Fruit fly (Drosophila melanogaster) whole organism, embryonic: Measurements from ENCODE around the gene CG42571.

ENCODE experiments used
- CG11247 ChIP-seq: fragments of 200-800 bp; sonication (Bioruptor generic); IDR thresholded peaks from 2 replicates; pipeline ENCODE4 v1.3.6; 2022; ENCODE audit warnings: missing biosample characterization, missing genetic modification characterization
- CG11456 ChIP-seq: fragments of 200-800 bp; sonication (Bioruptor generic); IDR thresholded peaks from 3 replicates; pipeline ENCODE4 v1.3.6; 2022; ENCODE audit warnings: missing biosample characterization, missing genetic modification characterization
- CG12104 ChIP-seq: fragments of 200-800 bp; sonication (Bioruptor generic); optimal IDR thresholded peaks from 3 replicates; lab custom pipeline; 2016; ENCODE audit warnings: missing biosample characterization, missing genetic modification characterization
- CG12155 ChIP-seq: fragments of 200-800 bp; sonication (Bioruptor generic); optimal IDR thresholded peaks from 3 replicates; lab custom pipeline; 2016; ENCODE audit warnings: missing biosample characterization, missing genetic modification characterization
- CG12769 ChIP-seq: fragments of 200-800 bp; sonication (Bioruptor generic); optimal IDR thresholded peaks from 2 replicates; lab custom pipeline; 2019; ENCODE audit warnings: missing biosample characterization, mild to moderate bottlenecking, missing genetic modification characterization, moderate library complexity
- CG13624 ChIP-seq: fragments of 200-800 bp; sonication (Bioruptor generic); optimal IDR thresholded peaks from 2 replicates; lab custom pipeline; 2016; ENCODE audit warnings: missing biosample characterization, missing genetic modification characterization
- CG15479 ChIP-seq: fragments of 200-800 bp; sonication (Bioruptor generic); optimal IDR thresholded peaks from 3 replicates; lab custom pipeline; 2019; ENCODE audit warnings: missing biosample characterization, mild to moderate bottlenecking, missing genetic modification characterization, moderate library complexity
- CG17361 ChIP-seq: fragments of 200-800 bp; sonication (Bioruptor generic); IDR thresholded peaks from 3 replicates; pipeline ENCODE4 v1.3.6; 2022; ENCODE audit warnings: missing biosample characterization, missing genetic modification characterization
- CG17385 ChIP-seq: fragments of 200-800 bp; sonication (Bioruptor generic); optimal IDR thresholded peaks from 3 replicates; lab custom pipeline; 2018; ENCODE audit warnings: missing biosample characterization, mild to moderate bottlenecking, missing genetic modification characterization
- CG17802 ChIP-seq: fragments of 200-800 bp; sonication (Bioruptor generic); optimal IDR thresholded peaks from 2 replicates; lab custom pipeline; 2018; ENCODE audit warnings: missing biosample characterization, mild to moderate bottlenecking, missing genetic modification characterization, moderate library complexity
- CG2116 ChIP-seq: fragments of 200-800 bp; sonication (Bioruptor generic); optimal IDR thresholded peaks from 3 replicates; lab custom pipeline; 2018; ENCODE audit warnings: missing biosample characterization, mild to moderate bottlenecking, missing genetic modification characterization
- CG2712 ChIP-seq: fragments of 200-800 bp; optimal IDR thresholded peaks from 3 replicates; lab custom pipeline; 2019; ENCODE audit warnings: missing biosample characterization, mild to moderate bottlenecking, missing genetic modification characterization, moderate library complexity
- CG3163 ChIP-seq: fragments of 200-800 bp; sonication (Bioruptor generic); optimal IDR thresholded peaks from 3 replicates; lab custom pipeline; 2016; ENCODE audit warnings: missing biosample characterization, missing genetic modification characterization
- CG33557 ChIP-seq: fragments of 200-800 bp; sonication (Bioruptor generic); optimal IDR thresholded peaks from 2 replicates; lab custom pipeline; 2019; ENCODE audit warnings: missing biosample characterization, mild to moderate bottlenecking, missing genetic modification characterization, moderate library complexity
- CG34224 ChIP-seq: fragments of 200-800 bp; sonication (Bioruptor generic); IDR thresholded peaks from 3 replicates; pipeline ENCODE4 v1.3.6; 2022; ENCODE audit warnings: missing biosample characterization, missing genetic modification characterization; ENCODE audit not compliant: partially characterized antibody
- CG34422 ChIP-seq: fragments of 200-800 bp; sonication (Bioruptor generic); IDR thresholded peaks from 3 replicates; pipeline ENCODE4 v1.3.6; 2022; ENCODE audit warnings: missing biosample characterization, missing genetic modification characterization
- CG6791 ChIP-seq: fragments of 200-800 bp; sonication (Bioruptor generic); IDR thresholded peaks from 3 replicates; pipeline ENCODE4 v1.3.6; 2022; ENCODE audit warnings: missing biosample characterization, missing genetic modification characterization; ENCODE audit not compliant: partially characterized antibody
- CG8765 ChIP-seq: fragments of 200-800 bp; sonication (Bioruptor generic); IDR thresholded peaks from 2 replicates; pipeline ENCODE4 v1.3.6; 2022; ENCODE audit warnings: missing biosample characterization, missing genetic modification characterization
- Dad ChIP-seq: fragments of 200-800 bp; sonication (Bioruptor generic); optimal IDR thresholded peaks from 3 replicates; lab custom pipeline; 2016; ENCODE audit warnings: missing biosample characterization, missing genetic modification characterization
- Doc3 ChIP-seq: fragments of 200-800 bp; sonication (Bioruptor generic); IDR thresholded peaks from 3 replicates; pipeline ENCODE4 v1.3.6; 2022; ENCODE audit warnings: missing biosample characterization, missing genetic modification characterization; ENCODE audit not compliant: partially characterized antibody
- E2f2 ChIP-seq: fragments of 200-800 bp; sonication (Bioruptor generic); IDR thresholded peaks from 2 replicates; pipeline ENCODE4 v1.3.6; 2022; ENCODE audit warnings: missing biosample characterization, missing genetic modification characterization
- Gug ChIP-seq: fragments of 200-800 bp; sonication (Bioruptor generic); IDR thresholded peaks from 4 replicates; pipeline ENCODE4 v1.3.6; 2022; ENCODE audit warnings: missing biosample characterization, missing genetic modification characterization
- Hr39 ChIP-seq: fragments of >200 bp; optimal IDR thresholded peaks from 2 replicates; lab custom pipeline; 2017
- Oli ChIP-seq: fragments of 200-800 bp; sonication (Bioruptor generic); optimal IDR thresholded peaks from 2 replicates; lab custom pipeline; 2018; ENCODE audit warnings: missing biosample characterization, mild to moderate bottlenecking, missing genetic modification characterization, moderate library complexity
- Sox100B ChIP-seq: fragments of 200-800 bp; sonication (Bioruptor generic); optimal IDR thresholded peaks from 3 replicates; lab custom pipeline; 2018; ENCODE audit warnings: missing biosample characterization, mild to moderate bottlenecking, missing genetic modification characterization
- al ChIP-seq: fragments of 200-800 bp; sonication (Bioruptor generic); IDR thresholded peaks from 2 replicates; pipeline ENCODE4 v1.3.6; 2022; ENCODE audit warnings: missing biosample characterization, missing genetic modification characterization
- aop ChIP-seq: fragments of 200-800 bp; sonication (Bioruptor generic); IDR thresholded peaks from 2 replicates; pipeline ENCODE4 v1.3.6; 2022; ENCODE audit warnings: missing biosample characterization, missing genetic modification characterization
- ap ChIP-seq: fragments of 200-800 bp; sonication (Bioruptor generic); IDR thresholded peaks from 2 replicates; pipeline ENCODE4 v1.3.6; 2022; ENCODE audit warnings: missing biosample characterization, missing genetic modification characterization
- ato ChIP-seq: fragments of 200-800 bp; sonication (Bioruptor generic); IDR thresholded peaks from 2 replicates; pipeline ENCODE4 v1.3.6; 2022; ENCODE audit warnings: missing biosample characterization, missing genetic modification characterization; ENCODE audit not compliant: partially characterized antibody
- bbx ChIP-seq: fragments of 200-800 bp; sonication (Bioruptor generic); IDR thresholded peaks from 2 replicates; pipeline ENCODE4 v1.3.6; 2022; ENCODE audit warnings: missing biosample characterization, missing genetic modification characterization; ENCODE audit not compliant: partially characterized antibody
- bowl ChIP-seq: fragments of 200-800 bp; sonication (Bioruptor generic); IDR thresholded peaks from 2 replicates; pipeline ENCODE4 v1.3.6; 2022; ENCODE audit warnings: missing biosample characterization, missing genetic modification characterization
- ems ChIP-seq: fragments of 200-800 bp; sonication (Bioruptor generic); optimal IDR thresholded peaks from 3 replicates; lab custom pipeline; 2016; ENCODE audit warnings: missing biosample characterization, missing genetic modification characterization
- en ChIP-seq: fragments of 200-800 bp; sonication (Bioruptor generic); optimal IDR thresholded peaks from 2 replicates; lab custom pipeline; 2016; ENCODE audit warnings: missing biosample characterization, missing genetic modification characterization
- gfzf ChIP-seq: fragments of 200-800 bp; sonication (Bioruptor generic); optimal IDR thresholded peaks from 2 replicates; lab custom pipeline; 2016; ENCODE audit warnings: missing biosample characterization, mild to moderate bottlenecking, missing genetic modification characterization, moderate library complexity
- gt ChIP-seq: fragments of 200-800 bp; sonication (Bioruptor generic); IDR thresholded peaks from 2 replicates; pipeline ENCODE4 v1.3.6; 2022; ENCODE audit warnings: missing biosample characterization, missing genetic modification characterization
- hbn ChIP-seq: fragments of 200-800 bp; sonication (Bioruptor generic); IDR thresholded peaks from 2 replicates; pipeline ENCODE4 v1.3.6; 2022; ENCODE audit warnings: missing biosample characterization, missing genetic modification characterization; ENCODE audit not compliant: partially characterized antibody
- her ChIP-seq: fragments of 200-800 bp; sonication (Bioruptor generic); optimal IDR thresholded peaks from 2 replicates; lab custom pipeline; 2016; ENCODE audit warnings: missing biosample characterization, missing genetic modification characterization
- jigr1 ChIP-seq: fragments of 200-800 bp; sonication (Bioruptor generic); IDR thresholded peaks from 3 replicates; pipeline ENCODE4 v1.3.6; 2022; ENCODE audit warnings: missing biosample characterization, missing genetic modification characterization
- jing ChIP-seq: fragments of 200-800 bp; sonication (Bioruptor generic); optimal IDR thresholded peaks from 2 replicates; lab custom pipeline; 2018; ENCODE audit warnings: missing biosample characterization, mild to moderate bottlenecking, missing genetic modification characterization
- knrl ChIP-seq: fragments of 200-800 bp; sonication (Bioruptor generic); IDR thresholded peaks from 3 replicates; pipeline ENCODE4 v1.3.6; 2022; ENCODE audit warnings: missing biosample characterization, missing genetic modification characterization; ENCODE audit not compliant: partially characterized antibody
- lov ChIP-seq, 2 experiments: fragments of 200-800 bp in 1 of 2; fragments of >200 bp in 1 of 2; sonication (Bioruptor generic) in 1 of 2; IDR thresholded peaks in 1 of 2; optimal IDR thresholded peaks in 1 of 2; 2 replicates in 1 of 2; 3 replicates in 1 of 2; pipeline versions ENCODE4 v1.3.6 to Lab custom; 2017 to 2022; ENCODE audit warnings: missing biosample characterization in 1 of 2, missing genetic modification characterization in 1 of 2
- pan ChIP-seq, 4 experiments: fragments of >200 bp in 3 of 4; fragments of 200-800 bp in 1 of 4; sonication (Bioruptor generic) in 1 of 4; optimal IDR thresholded peaks in 3 of 4; IDR thresholded peaks in 1 of 4; 2 replicates each; pipeline versions ENCODE4 v1.3.6 to Lab custom; 2017 to 2022; ENCODE audit warnings: missing biosample characterization in 2 of 4, missing genetic modification characterization in 2 of 4, mixed read lengths in 1 of 4
- pfk ChIP-seq: fragments of 200-800 bp; sonication (Bioruptor generic); optimal IDR thresholded peaks from 2 replicates; lab custom pipeline; 2018; ENCODE audit warnings: missing biosample characterization, mild to moderate bottlenecking, missing genetic modification characterization, moderate library complexity
- sens-2 ChIP-seq: fragments of 200-800 bp; sonication (Bioruptor generic); IDR thresholded peaks from 2 replicates; pipeline ENCODE4 v1.3.6; 2022; ENCODE audit warnings: missing biosample characterization, missing genetic modification characterization
- slbo ChIP-seq: fragments of 200-800 bp; sonication (Bioruptor generic); IDR thresholded peaks from 2 replicates; pipeline ENCODE4 v1.3.6; 2022; ENCODE audit warnings: missing biosample characterization, missing genetic modification characterization
- twi ChIP-seq: fragments of 200-800 bp; optimal IDR thresholded peaks from 2 replicates; lab custom pipeline; 2019; ENCODE audit warnings: missing biosample characterization, mild to moderate bottlenecking, missing genetic modification characterization, moderate library complexity
- zen2 ChIP-seq: fragments of 200-800 bp; sonication (Bioruptor generic); IDR thresholded peaks from 3 replicates; pipeline ENCODE4 v1.3.6; 2022; ENCODE audit warnings: missing biosample characterization, missing genetic modification characterization; ENCODE audit not compliant: partially characterized antibody
- zfh1 ChIP-seq: fragments of 200-800 bp; sonication (Bioruptor generic); IDR thresholded peaks from 3 replicates; pipeline ENCODE4 v1.3.6; 2022; ENCODE audit warnings: missing biosample characterization, missing genetic modification characterization

The CG42571 gene

dm6 chr3L:15729306-15730006 lies 13.2 kb downstream of the CG42571 start (continued):
- TF ChIP-seq gt (GFP tag; lab: Robert Waterston, UW) (no peak), knrl (GFP tag; lab: Robert Waterston, UW) (peak; percentile 35; the same call in 1 of the 3 replicates), CG17361 (GFP tag; lab: Robert Waterston, UW) (no peak), CG15479 (GFP tag; lab: Kevin White, UChicago) (peak; percentile 86), E2f2 (0 out of 2 replicates have a peak, but pooled peaks have one; percentile 15), Sox100B (no peak), CG17802 (no peak), ap (GFP tag; lab: Robert Waterston, UW) (no peak), ems (GFP tag; lab: Kevin White, UChicago) (no peak), Gug (GFP tag; lab: Robert Waterston, UW) (no peak), CG6791 (peak; percentile 72; the same call in 2 of the 3 replicates), jing (GFP tag; lab: Kevin White, UChicago) (peak; percentile 48), CG17385 (GFP tag; lab: Kevin White, UChicago) (peak; percentile 26), CG12104 (no peak), CG13624 (GFP tag; lab: Kevin White, UChicago) (no peak), CG2116 (GFP tag; lab: Kevin White, UChicago) (no peak), zen2 (GFP tag; lab: Robert Waterston, UW) (peak; percentile 85; the same call in 2 of the 3 replicates), CG33557 (peak; percentile 41), her (GFP tag; lab: Kevin White, UChicago) (peak; percentile 23), sens-2 (GFP tag; lab: Robert Waterston, UW) (no peak), zfh1 (GFP tag; lab: Robert Waterston, UW) (peak; percentile 11; the same call in 1 of the 3 replicates), CG34224 (GFP tag; lab: Robert Waterston, UW) (peak; percentile 62; the same call in 2 of the 3 replicates), lov (optimal IDR thresholded peaks at IDR 0.05; lab: Kevin White, UChicago) (no peak), lov (GFP tag; IDR thresholded peaks at IDR 0.05; lab: Robert Waterston, UW) (peak; percentile 43; the same call in 1 of the 3 replicates), CG34422 (0 out of 3 replicates have a peak, but pooled peaks have one; percentile 17), CG12155 (GFP tag; lab: Kevin White, UChicago) (no peak), CG12769 (tag; lab: Kevin White, UChicago) (peak; percentile 25), twi (tag; lab: Kevin White, UChicago) (peak; percentile 8), en (GFP tag; lab: Kevin White, UChicago) (no peak), ato (peak; percentile 24; the same call in 1 of the 2 replicates), CG2712 (tag; lab: Kevin White, UChicago) (peak; percentile 3), gfzf (GFP tag; lab: Kevin White, UChicago) (no peak), Oli (tag; lab: Kevin White, UChicago) (no peak), al (GFP tag; lab: Robert Waterston, UW) (no peak), Hr39 (lab: Kevin White, UChicago) (no peak), jigr1 (GFP tag; lab: Robert Waterston, UW) (no peak), Dad (GFP tag; lab: Kevin White, UChicago) (no peak), aop (GFP tag; lab: Robert Waterston, UW) (no peak), hbn (GFP tag; lab: Robert Waterston, UW) (peak; percentile 19; the same call in 1 of the 2 replicates), CG11247 (GFP tag; lab: Robert Waterston, UW) (0 out of 2 replicates have a peak, but pooled peaks have one; percentile 14), pan (optimal IDR thresholded peaks at IDR 0.05; lab: Kevin White, UChicago) (no peak), pan (GFP tag; optimal IDR thresholded peaks at IDR 0.05 in 1 of 2, IDR thresholded peaks at IDR 0.05 in 1 of 2) (peak in 1 of 2 experiments; percentile 37), bowl (no peak), pfk (GFP tag; lab: Kevin White, UChicago) (no peak), CG8765 (GFP tag; lab: Robert Waterston, UW) (no peak), CG11456 (GFP tag; lab: Robert Waterston, UW) (peak; percentile 18; the same call in 1 of the 3 replicates), CG3163 (GFP tag; lab: Kevin White, UChicago) (peak; percentile 15), slbo (GFP tag; lab: Robert Waterston, UW) (no peak), Doc3 (GFP tag; lab: Robert Waterston, UW) (no peak), bbx (GFP tag; lab: Robert Waterston, UW) (peak; percentile 63; the same call in 1 of the 2 replicates)
